Worm (Caenorhabditis elegans) whole organism, L4/young adult: ENCODE results near the gene K11H3.5.

Experiments used
- W03F9.2 ChIP-seq: fragments of 150-350 bp; optimal IDR thresholded peaks from 2 replicates; lab custom pipeline; 2014; ENCODE audit warnings: missing biosample characterization, missing genetic modification characterization
- him-1 ChIP-seq: sonication (generic microtip); optimal IDR thresholded peaks from 2 replicates; lab custom pipeline; 2016; ENCODE audit warnings: missing genotype, missing genetic modification reagents, missing genetic modification characterization, missing compliant biosample characterization

DNA sequence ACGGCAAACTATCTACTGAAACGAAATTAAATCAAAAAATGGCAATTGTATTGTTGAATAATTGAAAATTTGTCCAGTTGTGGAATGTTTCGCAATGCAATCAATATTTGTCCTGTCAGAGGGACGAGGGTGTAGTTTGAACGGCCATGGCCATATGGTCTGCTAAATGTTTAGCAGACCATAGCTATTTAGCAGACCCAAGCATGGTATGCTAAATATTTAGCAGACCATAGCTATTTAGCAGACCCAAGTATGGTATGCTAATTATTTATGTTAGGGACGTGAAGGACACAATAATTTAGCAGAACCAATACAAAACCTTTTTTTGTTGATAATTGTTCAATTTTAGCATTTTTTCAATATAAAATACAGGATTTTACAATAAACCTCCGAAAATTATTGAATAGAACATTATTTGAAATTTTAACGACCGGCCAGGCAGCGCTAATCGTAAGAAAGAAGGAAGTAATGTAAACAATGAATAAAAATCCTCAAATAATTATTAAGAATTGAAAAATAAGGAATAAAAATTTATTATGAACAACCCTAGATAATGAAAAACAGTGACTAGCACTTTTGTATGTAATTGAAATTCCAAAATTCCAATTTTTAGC lies 38.5 kb upstream of the K11H3.5 start, which contains the start of gene riok-3:
- TF ChIP-seq him-1 (tag; lab: Kevin White, UChicago), result no peak
- TF ChIP-seq W03F9.2, result no peak
